Fruit fly (Drosophila melanogaster): ENCODE measurements around the gene CG13280.

- no peak for TF ChIP-seq hth (optimal IDR thresholded peaks at IDR 0.05)
- TF ChIP-seq dmrt11E (tag; optimal IDR thresholded peaks at IDR 0.05): no peak
- no peak for TF ChIP-seq CG18764 (GFP tag; optimal IDR thresholded peaks at IDR 0.05)
- TF ChIP-seq CG8478 (optimal IDR thresholded peaks at IDR 0.05): no peak
- TF ChIP-seq CG7928 (GFP tag; optimal IDR thresholded peaks at IDR 0.05): no peak
- no peak for TF ChIP-seq CG9437 (GFP tag; optimal IDR thresholded peaks at IDR 0.05)
- no peak for TF ChIP-seq CG2199 (GFP tag; IDR thresholded peaks at IDR 0.05)
- no peak for TF ChIP-seq Fer2 (tag; optimal IDR thresholded peaks at IDR 0.05)
- TF ChIP-seq Hr39 (optimal IDR thresholded peaks at IDR 0.05): no peak
- TF ChIP-seq Camta (GFP tag; optimal IDR thresholded peaks at IDR 0.05): no peak
- no peak for TF ChIP-seq CG42726 (GFP tag; IDR thresholded peaks at IDR 0.05; ENCODE audit: partially characterized antibody)
- no peak for TF ChIP-seq Gsc (GFP tag; IDR thresholded peaks at IDR 0.05)
These were observed 12.1 kb downstream of the CG13280 start for dm6 chr2L:16808752-16809151.

All from whole organism, embryonic.